Worm (Caenorhabditis elegans): ENCODE results near the gene hmit-1.3.

Gene hmit-1.3

DNA sequence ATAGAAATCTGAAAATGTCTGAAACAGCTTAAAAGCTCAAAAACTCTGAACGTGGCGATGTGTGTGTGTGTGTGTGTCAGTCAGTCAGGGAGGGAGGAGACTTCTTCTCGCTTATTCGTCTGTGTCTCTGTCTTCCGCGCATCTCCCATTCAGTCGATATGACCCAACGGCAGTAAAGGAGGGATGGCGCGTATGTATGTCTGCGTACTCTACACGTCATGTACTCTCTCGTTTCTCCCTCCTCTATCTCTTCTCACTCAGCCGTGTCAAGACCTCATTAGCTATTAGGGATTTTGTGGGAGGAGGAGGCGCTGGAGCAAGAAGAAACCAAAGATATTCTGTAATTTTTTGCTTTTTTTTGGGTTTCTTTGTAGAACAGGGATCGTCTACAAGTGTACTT, 12.6 kb upstream of the hmit-1.3 start (continued):
- TF ChIP-seq gei-8 (GFP tag; optimal IDR thresholded peaks at IDR 0.05) (no peak), hlh-11 (tag; optimal IDR thresholded peaks at IDR 0.05) (peak; percentile 51), nhr-11 (tag; optimal IDR thresholded peaks at IDR 0.05) (no peak), ceh-20 (GFP tag; IDR thresholded peaks at IDR 0.05) (no peak), mes-2 (tag; optimal IDR thresholded peaks at IDR 0.05; ENCODE audit: poor library complexity, severe bottlenecking) (peak; percentile 53), nhr-76 (tag; optimal IDR thresholded peaks at IDR 0.05) (no peak), jun-1 (tag; optimal IDR thresholded peaks at IDR 0.05) (no peak), dpl-1 (GFP tag; optimal IDR thresholded peaks at IDR 0.05) (peak; percentile 31), lin-38 (GFP tag; IDR thresholded peaks at IDR 0.05) (peak; percentile 32), aly-2 (tag; optimal IDR thresholded peaks at IDR 0.05) (no peak)

DNA sequence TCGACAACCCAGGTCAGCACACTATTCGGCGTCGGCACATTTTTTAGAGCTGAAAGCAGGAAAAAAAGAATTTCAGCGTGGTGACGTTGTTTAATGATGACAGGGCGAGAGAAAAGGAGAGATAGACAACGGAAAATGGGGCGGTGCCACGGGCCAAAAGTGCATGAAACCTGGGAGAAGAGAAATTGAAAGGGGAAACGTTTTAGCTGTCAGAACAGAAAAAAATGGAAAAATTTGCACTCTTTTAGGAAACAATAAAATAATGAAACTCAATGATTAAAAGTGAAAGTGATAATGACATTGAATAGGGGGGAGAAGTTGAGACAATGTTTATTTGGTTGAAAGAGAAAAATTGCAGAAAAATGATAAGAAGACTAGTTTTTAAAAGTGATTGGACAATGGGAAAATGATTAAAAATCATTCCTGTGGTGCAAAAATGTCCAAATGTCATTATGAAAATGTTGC, 10.4 kb upstream of the hmit-1.3 start, which contains the start of gene pitp-1:
Gene pitp-1 (minus strand): TSS at position 51 of the 465 bp plus-strand sequence.
- TF ChIP-seq dve-1 (tag; optimal IDR thresholded peaks at IDR 0.05; ENCODE audit: insufficient read depth), result peak; percentile 57
- peak; percentile 8 for TF ChIP-seq mep-1 (tag; optimal IDR thresholded peaks at IDR 0.05)
- TF ChIP-seq F49E8.2 (tag; optimal IDR thresholded peaks at IDR 0.05; ENCODE audit: borderline replicate concordance), result no peak
- TF ChIP-seq ceh-62 (tag; optimal IDR thresholded peaks at IDR 0.05), result no peak
- no peak for TF ChIP-seq daf-16 (GFP tag; optimal IDR thresholded peaks at IDR 0.05)
- TF ChIP-seq daf-16 (tag; optimal IDR thresholded peaks at IDR 0.05), result peak; percentile 43
- no peak for TF ChIP-seq lin-13 (GFP tag; optimal IDR thresholded peaks at IDR 0.05)
- TF ChIP-seq cey-2 (tag; optimal IDR thresholded peaks at IDR 0.05; ENCODE audit: borderline replicate concordance, insufficient read depth), result no peak
- TF ChIP-seq pqm-1 (tag; optimal IDR thresholded peaks at IDR 0.05), result peak; percentile 41
- no peak for TF ChIP-seq Y48G9A.11 (GFP tag; IDR thresholded peaks at IDR 0.05)
- TF ChIP-seq dmd-6 (GFP tag; IDR thresholded peaks at IDR 0.05), result peak; percentile 93
- peak; percentile 49 for TF ChIP-seq nhr-28 (tag; optimal IDR thresholded peaks at IDR 0.05)
- no peak for TF ChIP-seq saeg-2 (GFP tag; IDR thresholded peaks at IDR 0.05)
- TF ChIP-seq nhr-48 (tag; optimal IDR thresholded peaks at IDR 0.05), result peak; percentile 78
- TF ChIP-seq duxl-1 (tag; optimal IDR thresholded peaks at IDR 0.05; ENCODE audit: poor library complexity), result no peak
- TF ChIP-seq snpc-1.2 (GFP tag; IDR thresholded peaks at IDR 0.05), result no peak
- peak; percentile 44 for TF ChIP-seq hlh-11 (tag; optimal IDR thresholded peaks at IDR 0.05)
- peak; percentile 3 for TF ChIP-seq aha-1 (tag)
- peak; percentile 10 for TF ChIP-seq nhr-77 (tag; optimal IDR thresholded peaks at IDR 0.05)
- 0 out of 2 replicates have a peak, but pooled peaks have one; percentile 10 for TF ChIP-seq php-3 (GFP tag; IDR thresholded peaks at IDR 0.05)
- TF ChIP-seq unc-39 (tag; optimal IDR thresholded peaks at IDR 0.05), result no peak
- TF ChIP-seq ces-1 (GFP tag; optimal IDR thresholded peaks at IDR 0.05), result no peak
- no peak for TF ChIP-seq tag-97 (GFP tag; IDR thresholded peaks at IDR 0.05)
- TF ChIP-seq madf-9 (GFP tag; conservative IDR thresholded peaks at IDR 0.05), result no peak
- no peak for TF ChIP-seq unc-130 (GFP tag; optimal IDR thresholded peaks at IDR 0.05)
- TF ChIP-seq lin-29 (GFP tag; IDR thresholded peaks at IDR 0.05), result no peak
- TF ChIP-seq mdt-29 (GFP tag; IDR thresholded peaks at IDR 0.05), result no peak
- no peak for TF ChIP-seq nhr-25 (tag; optimal IDR thresholded peaks at IDR 0.05; ENCODE audit: borderline replicate concordance, insufficient read depth)
- TF ChIP-seq dmd-8 (GFP tag; IDR thresholded peaks at IDR 0.05), result no peak
- TF ChIP-seq rbr-2 (tag; optimal IDR thresholded peaks at IDR 0.05), result no peak

DNA sequence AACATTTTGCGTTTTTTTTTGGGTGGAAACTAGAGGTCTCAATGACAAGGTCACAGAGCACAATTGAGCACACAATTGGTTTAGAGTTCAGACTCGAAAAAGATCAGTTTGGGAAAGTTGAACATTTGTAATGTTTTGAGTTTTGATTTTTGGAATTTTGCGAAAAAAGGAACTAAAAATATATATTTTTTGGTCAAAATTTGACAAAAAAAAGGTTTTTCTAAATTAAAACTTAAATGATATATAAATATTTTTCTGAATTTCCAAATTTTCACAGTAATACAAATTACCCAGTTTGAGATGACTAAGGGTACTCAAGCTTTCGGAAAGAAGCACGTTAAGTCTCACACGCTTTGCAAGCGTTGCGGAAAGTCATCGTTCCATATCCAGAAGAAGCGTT, 8.9 kb upstream of the hmit-1.3 start, which contains the start of gene rpl-37:
Gene rpl-37 (plus strand): TSS at position 301 of the 400 bp plus-strand sequence.
- TF ChIP-seq nhr-111 (GFP tag; optimal IDR thresholded peaks at IDR 0.05), result no peak
- TF ChIP-seq Y75B8A.6 (GFP tag; IDR thresholded peaks at IDR 0.05), result no peak
- TF ChIP-seq attf-4 (tag; optimal IDR thresholded peaks at IDR 0.05), result no peak

All from whole organism, L4 larva.